Worm (Caenorhabditis elegans) whole organism, late embryonic: ENCODE measurements around the gene ZC506.1.

Experiments used
- K09A11.1 ChIP-seq: sonication (generic microtip); optimal IDR thresholded peaks from 2 replicates; lab custom pipeline; 2017; ENCODE audit warnings: antibody characterized with exemption, mild to moderate bottlenecking, missing genetic modification characterization, missing compliant biosample characterization; ENCODE audit not compliant: insufficient read depth
- ama-1 ChIP-seq: fragments of 150-350 bp; optimal IDR thresholded peaks from 2 replicates; lab custom pipeline; 2014
- fax-1 ChIP-seq: sonication (generic microtip); optimal IDR thresholded peaks from 2 replicates; lab custom pipeline; 2016; ENCODE audit warnings: missing genotype, missing genetic modification characterization, missing compliant biosample characterization
- hlh-15 ChIP-seq: sonication (generic microtip); optimal IDR thresholded peaks from 2 replicates; lab custom pipeline; 2016; ENCODE audit warnings: missing genetic modification characterization, missing compliant biosample characterization
- npax-4 ChIP-seq: sonication (generic microtip); optimal IDR thresholded peaks from 2 replicates; lab custom pipeline; 2016; ENCODE audit warnings: missing genetic modification characterization, missing compliant biosample characterization
- pat-9 ChIP-seq: fragments of 200-800 bp; sonication (Bioruptor generic); optimal IDR thresholded peaks from 2 replicates; lab custom pipeline; 2018; ENCODE audit warnings: mild to moderate bottlenecking, missing genetic modification characterization, moderate library complexity, missing compliant biosample characterization
- pha-4 ChIP-seq: fragments of 150-350 bp; optimal IDR thresholded peaks from 2 replicates; lab custom pipeline; 2018; ENCODE audit warnings: missing biosample characterization, missing genetic modification reagents, missing genetic modification characterization
- sox-4 ChIP-seq: sonication (generic microtip); optimal IDR thresholded peaks from 2 replicates; lab custom pipeline; 2017; ENCODE audit warnings: mild to moderate bottlenecking, missing genetic modification characterization, inconsistent platforms, missing compliant biosample characterization

- TF ChIP-seq pat-9 = no peak
- TF ChIP-seq sox-4 (tag; lab: Kevin White, UChicago) = no peak
- no peak for TF ChIP-seq hlh-15 (tag; lab: Kevin White, UChicago)
- TF ChIP-seq pha-4 (tag; lab: Kevin White, UChicago) = no peak
- TF ChIP-seq npax-4 (tag; lab: Kevin White, UChicago) = no peak
- no peak for TF ChIP-seq K09A11.1
- TF ChIP-seq ama-1 = no peak
- no peak for TF ChIP-seq fax-1 (tag; lab: Kevin White, UChicago)
Measured at ce11 chrX:9987166-9987565, 28.4 kb downstream of the ZC506.1 start.
